Fruit fly (Drosophila melanogaster): ENCODE measurements around the gene capu.

capu gene

dm6 chr2L:3893331-3893730 lies 9.3 kb downstream of the capu start:
- TF ChIP-seq Sin3A (optimal IDR thresholded peaks at IDR 0.05): no peak
- no peak for TF ChIP-seq Myc (optimal IDR thresholded peaks at IDR 0.05)
- no peak for TF ChIP-seq insv (optimal IDR thresholded peaks at IDR 0.05)
- TF ChIP-seq h (optimal IDR thresholded peaks at IDR 0.05): no peak
- TF ChIP-seq psq (optimal IDR thresholded peaks at IDR 0.05): no peak
- TF ChIP-seq ttk (optimal IDR thresholded peaks at IDR 0.05): no peak

dm6 chr2L:3889865-3890264 lies 12.8 kb downstream of the capu start:
- TF ChIP-seq ttk (optimal IDR thresholded peaks at IDR 0.05): no peak
- no peak for TF ChIP-seq insv (optimal IDR thresholded peaks at IDR 0.05)
- TF ChIP-seq Myc (optimal IDR thresholded peaks at IDR 0.05): no peak

dm6 chr2L:3888754-3889603 lies 13.7 kb downstream of the capu start:
- TF ChIP-seq psq (optimal IDR thresholded peaks at IDR 0.05): no peak

dm6 chr2L:3888173-3888572 lies 14.5 kb downstream of the capu start:
- TF ChIP-seq ttk (optimal IDR thresholded peaks at IDR 0.05) (no peak), Myc (optimal IDR thresholded peaks at IDR 0.05) (no peak), Sin3A (optimal IDR thresholded peaks at IDR 0.05) (no peak), psq (optimal IDR thresholded peaks at IDR 0.05) (no peak), h (optimal IDR thresholded peaks at IDR 0.05) (no peak), insv (optimal IDR thresholded peaks at IDR 0.05) (no peak)

- TF ChIP-seq Sin3A (optimal IDR thresholded peaks at IDR 0.05) (no peak), ttk (optimal IDR thresholded peaks at IDR 0.05) (no peak), insv (optimal IDR thresholded peaks at IDR 0.05) (no peak), psq (optimal IDR thresholded peaks at IDR 0.05) (no peak), Myc (optimal IDR thresholded peaks at IDR 0.05) (no peak), h (optimal IDR thresholded peaks at IDR 0.05) (no peak)
Measured at dm6 chr2L:3883939-3884338, 18.7 kb downstream of the capu start.

dm6 chr2L:3882172-3882571 lies 20.5 kb downstream of the capu start:
- TF ChIP-seq psq (optimal IDR thresholded peaks at IDR 0.05) (no peak), Sin3A (optimal IDR thresholded peaks at IDR 0.05) (no peak), ttk (optimal IDR thresholded peaks at IDR 0.05) (no peak), Myc (optimal IDR thresholded peaks at IDR 0.05) (no peak), h (optimal IDR thresholded peaks at IDR 0.05) (no peak), insv (optimal IDR thresholded peaks at IDR 0.05) (no peak)

dm6 chr2L:3881164-3881563 lies 21.5 kb downstream of the capu start:
- TF ChIP-seq psq (optimal IDR thresholded peaks at IDR 0.05) (no peak), Myc (optimal IDR thresholded peaks at IDR 0.05) (no peak)

dm6 chr2L:3880048-3880447 lies 22.6 kb downstream of the capu start:
- TF ChIP-seq ttk (optimal IDR thresholded peaks at IDR 0.05): no peak
- TF ChIP-seq Sin3A (optimal IDR thresholded peaks at IDR 0.05): no peak

- no peak for TF ChIP-seq Myc (optimal IDR thresholded peaks at IDR 0.05)
- no peak for TF ChIP-seq psq (optimal IDR thresholded peaks at IDR 0.05)
- no peak for TF ChIP-seq ttk (optimal IDR thresholded peaks at IDR 0.05)
- TF ChIP-seq insv (optimal IDR thresholded peaks at IDR 0.05): no peak
- TF ChIP-seq Sin3A (optimal IDR thresholded peaks at IDR 0.05): no peak
- no peak for TF ChIP-seq h (optimal IDR thresholded peaks at IDR 0.05)
Measured at dm6 chr2L:3877011-3877410, 25.6 kb downstream of the capu start.

- TF ChIP-seq psq (optimal IDR thresholded peaks at IDR 0.05) (no peak), ttk (optimal IDR thresholded peaks at IDR 0.05) (no peak), Myc (optimal IDR thresholded peaks at IDR 0.05) (no peak), insv (optimal IDR thresholded peaks at IDR 0.05) (no peak), Sin3A (optimal IDR thresholded peaks at IDR 0.05) (no peak), h (optimal IDR thresholded peaks at IDR 0.05) (no peak)
Measured at dm6 chr2L:3872283-3872682, 30.4 kb downstream of the capu start, which contains the start of gene CG31957. Gene CG31957 (minus strand): TSS chr2L:3872458.

dm6 chr2L:3867474-3868082 lies 35.1 kb downstream of the capu start, which contains the start of gene Cep97:
Gene Cep97 (plus strand): TSS chr2L:3867697.
- TF ChIP-seq insv (optimal IDR thresholded peaks at IDR 0.05): no peak

dm6 chr2L:3862437-3863041 lies 40.1 kb downstream of the capu start, which contains the start of gene TTLL4B:
Gene TTLL4B (plus strand): TSS chr2L:3862668.
- TF ChIP-seq ttk (optimal IDR thresholded peaks at IDR 0.05) (no peak), Myc (optimal IDR thresholded peaks at IDR 0.05) (no peak), h (optimal IDR thresholded peaks at IDR 0.05) (no peak), Sin3A (optimal IDR thresholded peaks at IDR 0.05) (no peak), psq (optimal IDR thresholded peaks at IDR 0.05) (no peak), insv (optimal IDR thresholded peaks at IDR 0.05) (no peak)

- no peak for TF ChIP-seq psq (optimal IDR thresholded peaks at IDR 0.05)
- no peak for TF ChIP-seq Sin3A (optimal IDR thresholded peaks at IDR 0.05)
- no peak for TF ChIP-seq ttk (optimal IDR thresholded peaks at IDR 0.05)
- no peak for TF ChIP-seq h (optimal IDR thresholded peaks at IDR 0.05)
- TF ChIP-seq Myc (optimal IDR thresholded peaks at IDR 0.05): no peak
- no peak for TF ChIP-seq insv (optimal IDR thresholded peaks at IDR 0.05)
Measured at dm6 chr2L:3861388-3861787, 41.3 kb downstream of the capu start.

All from Kc167 (cell line).